Worm (Caenorhabditis elegans) whole organism, early embryonic: Measurements from ENCODE around the gene srh-88.

Experiments used
- B0310.2 ChIP-seq: sonication (generic microtip); optimal IDR thresholded peaks from 2 replicates; lab custom pipeline; 2016; ENCODE audit warnings: mild to moderate bottlenecking, missing genetic modification characterization, missing compliant biosample characterization
- ama-1 ChIP-seq: fragments of 150-350 bp; optimal IDR thresholded peaks from 2 replicates; lab custom pipeline; 2014
- pes-1 ChIP-seq: fragments of 200-800 bp; sonication (Bioruptor generic); IDR thresholded peaks from 2 replicates; pipeline ENCODE4 v1.3.6; 2022; ENCODE audit warnings: missing genetic modification reagents, missing genetic modification characterization, missing compliant biosample characterization

DNA sequence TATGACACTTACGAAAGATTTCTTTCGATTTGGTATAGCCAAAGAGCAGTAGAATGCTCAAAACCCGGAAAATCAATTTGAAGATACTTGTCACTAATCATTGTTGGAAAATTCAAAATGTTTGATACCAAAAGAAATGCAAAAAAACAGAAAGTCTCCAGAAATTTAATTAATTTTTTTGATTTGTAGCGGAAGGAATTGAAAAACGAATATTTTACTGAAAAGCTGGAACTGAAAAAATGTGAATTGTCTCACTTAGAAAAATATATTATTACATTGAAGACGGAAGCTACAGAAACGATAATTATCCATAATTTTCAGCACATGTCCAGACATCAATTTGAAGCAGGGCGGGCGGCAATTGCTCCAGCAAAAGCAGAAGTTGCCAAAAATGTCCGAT lies 1.7 kb downstream of the srh-88 start, which contains the start of gene srw-138:
- TF ChIP-seq B0310.2 (tag; lab: Kevin White, UChicago) (no peak), pes-1 (GFP tag; lab: Robert Waterston, UW) (no peak), ama-1 (lab: Kevin White, UChicago) (no peak)
